Worm (Caenorhabditis elegans): ENCODE data around the gene C36A4.10.
A peak's percentile ranks its signal among the peaks of the same experiment; 100 is the strongest.

Gene C36A4.10

DNA sequence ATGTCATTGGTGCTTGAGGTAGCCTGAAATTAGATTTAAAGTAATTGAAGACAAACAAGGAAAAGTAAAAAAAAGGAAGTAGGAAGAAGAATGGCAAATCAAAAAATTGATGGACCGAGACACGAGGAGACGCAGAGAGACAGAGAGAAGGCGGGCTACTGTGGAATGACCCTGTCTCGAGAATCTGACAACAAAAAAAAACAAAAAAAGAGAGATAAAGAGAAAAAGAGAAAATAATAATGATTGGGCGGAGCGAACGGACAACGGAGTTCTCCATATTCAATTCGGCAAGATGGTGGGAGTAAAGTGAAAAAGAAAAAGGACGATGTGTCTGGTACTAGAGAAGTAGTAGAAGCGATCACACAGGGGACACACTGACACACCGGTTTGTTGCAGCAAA is 22.3 kb downstream of the C36A4.10 start, which contains the start of gene toh-1:
toh-1 (minus strand) TSS at position 23 of the 400 bp plus-strand sequence.
- TF ChIP-seq aly-1 (tag; optimal IDR thresholded peaks at IDR 0.05) (no peak), ets-7 (tag; optimal IDR thresholded peaks at IDR 0.05) (no peak), B0310.2 (tag; optimal IDR thresholded peaks at IDR 0.05) (no peak), F13C5.2 (tag; optimal IDR thresholded peaks at IDR 0.05) (no peak), pes-1 (GFP tag; IDR thresholded peaks at IDR 0.05) (no peak), ceh-13 (GFP tag; optimal IDR thresholded peaks at IDR 0.05) (no peak), flt-1 (GFP tag; IDR thresholded peaks at IDR 0.05) (no peak), hmg-4 (GFP tag; optimal IDR thresholded peaks at IDR 0.05) (no peak), ama-1 (optimal IDR thresholded peaks at IDR 0.05) (no peak), tra-4 (tag; optimal IDR thresholded peaks at IDR 0.05) (no peak), ceh-36 (tag; optimal IDR thresholded peaks at IDR 0.05) (no peak), tbx-11 (GFP tag; IDR thresholded peaks at IDR 0.05) (no peak), scrt-1 (GFP tag; IDR thresholded peaks at IDR 0.05) (no peak), tbx-37 (GFP tag; conservative IDR thresholded peaks at IDR 0.05) (no peak)

DNA sequence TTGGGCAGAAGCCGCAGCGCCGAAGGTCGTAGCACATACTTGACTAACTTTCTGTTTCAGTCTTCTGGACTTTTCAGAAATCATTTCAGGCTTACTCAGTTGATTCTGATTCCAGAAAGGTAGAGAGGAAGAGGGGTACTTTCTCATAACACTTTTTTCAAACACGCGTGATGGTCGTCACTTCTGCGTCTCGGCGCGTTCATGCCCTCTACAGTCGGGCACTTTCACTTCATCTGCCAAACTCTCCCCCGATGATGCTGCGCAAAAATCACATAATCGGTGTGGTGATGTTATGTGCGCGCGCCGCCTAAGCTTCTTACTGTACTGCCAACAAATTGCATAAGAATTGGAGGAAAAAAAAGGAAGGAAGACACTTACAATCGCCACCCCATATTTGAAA is 23.7 kb downstream of the C36A4.10 start:
- TF ChIP-seq F13C5.2 (tag; optimal IDR thresholded peaks at IDR 0.05): no peak
- no peak for TF ChIP-seq B0310.2 (tag; optimal IDR thresholded peaks at IDR 0.05)
- TF ChIP-seq ceh-36 (tag; optimal IDR thresholded peaks at IDR 0.05): no peak

DNA sequence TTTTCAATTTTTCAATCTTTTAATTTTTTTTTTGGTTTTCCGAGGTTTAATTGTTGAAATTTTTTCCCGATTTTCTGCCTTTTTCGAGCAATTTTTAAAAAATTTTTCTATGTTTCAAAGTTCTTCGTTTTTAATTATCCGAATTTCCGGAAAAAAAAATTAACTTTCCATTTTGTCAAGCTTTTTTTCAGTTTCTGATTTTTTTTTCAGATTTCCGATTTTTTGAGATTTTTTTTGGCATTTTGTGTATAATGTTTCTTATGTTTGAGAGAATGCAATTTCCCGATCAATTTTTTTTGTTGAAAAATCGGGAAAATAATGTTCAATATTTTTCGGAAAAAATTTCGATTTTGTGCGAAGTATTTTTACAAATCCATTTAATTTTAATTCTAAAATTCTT is 24.4 kb downstream of the C36A4.10 start:
- TF ChIP-seq aly-1 (tag; optimal IDR thresholded peaks at IDR 0.05) (no peak), tbx-11 (GFP tag; IDR thresholded peaks at IDR 0.05) (no peak), ceh-13 (GFP tag; optimal IDR thresholded peaks at IDR 0.05) (no peak), flt-1 (GFP tag; IDR thresholded peaks at IDR 0.05) (no peak), pes-1 (GFP tag; IDR thresholded peaks at IDR 0.05) (no peak), hmg-4 (GFP tag; optimal IDR thresholded peaks at IDR 0.05) (no peak), hnd-1 (tag; optimal IDR thresholded peaks at IDR 0.05) (no peak), ets-7 (tag; optimal IDR thresholded peaks at IDR 0.05) (no peak), tra-4 (tag; optimal IDR thresholded peaks at IDR 0.05) (no peak), hmbx-1 (tag; optimal IDR thresholded peaks at IDR 0.05) (no peak), tbx-37 (GFP tag; conservative IDR thresholded peaks at IDR 0.05) (no peak), ceh-36 (tag; optimal IDR thresholded peaks at IDR 0.05) (no peak), scrt-1 (GFP tag; IDR thresholded peaks at IDR 0.05) (no peak)

DNA sequence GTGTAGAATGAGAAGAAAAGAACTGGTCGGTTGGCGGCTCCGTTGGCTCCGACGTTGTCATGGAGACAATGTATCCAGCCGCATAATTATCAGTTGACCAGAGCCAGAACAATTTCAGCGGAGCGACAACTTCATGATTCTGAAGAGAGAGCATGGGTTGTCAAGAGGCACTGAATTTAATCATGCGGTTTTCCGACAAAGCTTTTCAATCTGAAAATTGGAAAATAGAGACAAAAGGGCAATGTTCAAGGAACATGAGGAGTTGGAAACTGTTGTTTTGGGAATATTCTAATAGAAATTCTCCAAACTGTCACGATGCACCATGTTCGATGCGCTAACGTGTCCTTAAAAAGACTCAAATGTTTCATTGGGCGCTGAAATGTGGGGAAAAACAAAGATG is 26.9 kb downstream of the C36A4.10 start, which contains the start of gene xbx-5:
xbx-5 (minus strand) TSS at position 56 of the 400 bp plus-strand sequence.
- TF ChIP-seq sea-1 (GFP tag; conservative IDR thresholded peaks at IDR 0.05) (no peak), aly-1 (tag; optimal IDR thresholded peaks at IDR 0.05) (no peak)

DNA sequence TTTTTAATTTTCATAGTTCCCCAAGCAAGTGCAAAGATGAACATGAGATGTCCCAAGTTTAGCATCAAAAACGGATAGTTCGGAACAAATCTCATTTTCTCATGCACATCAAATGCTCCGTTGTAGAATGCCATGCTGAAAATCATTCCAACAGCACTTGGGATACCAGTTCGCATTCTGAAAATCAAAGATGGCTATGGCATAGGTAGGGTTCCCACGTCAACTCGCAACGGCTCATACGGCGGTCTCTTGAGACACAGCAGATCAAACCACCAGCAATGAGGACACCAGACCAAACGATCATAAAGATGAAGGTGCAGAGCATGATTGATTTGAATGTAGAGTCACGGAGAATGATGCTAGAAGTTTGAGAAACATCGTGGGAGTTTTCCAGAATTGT is 28.2 kb downstream of the C36A4.10 start:
- no peak for TF ChIP-seq hmbx-1 (tag; optimal IDR thresholded peaks at IDR 0.05)
- no peak for TF ChIP-seq hnd-1 (tag; optimal IDR thresholded peaks at IDR 0.05)
- TF ChIP-seq scrt-1 (GFP tag; IDR thresholded peaks at IDR 0.05): no peak
- no peak for TF ChIP-seq ama-1 (optimal IDR thresholded peaks at IDR 0.05)
- no peak for TF ChIP-seq ceh-13 (GFP tag; optimal IDR thresholded peaks at IDR 0.05)
- no peak for TF ChIP-seq sea-1 (GFP tag; conservative IDR thresholded peaks at IDR 0.05)
- TF ChIP-seq pes-1 (GFP tag; IDR thresholded peaks at IDR 0.05): no peak
- TF ChIP-seq tbx-37 (GFP tag; conservative IDR thresholded peaks at IDR 0.05): no peak
- TF ChIP-seq ceh-36 (tag; optimal IDR thresholded peaks at IDR 0.05): no peak
- TF ChIP-seq tra-4 (tag; optimal IDR thresholded peaks at IDR 0.05): no peak
- TF ChIP-seq ets-7 (tag; optimal IDR thresholded peaks at IDR 0.05): no peak
- TF ChIP-seq F13C5.2 (tag; optimal IDR thresholded peaks at IDR 0.05): no peak
- TF ChIP-seq B0310.2 (tag; optimal IDR thresholded peaks at IDR 0.05): no peak
- no peak for TF ChIP-seq hmg-4 (GFP tag; optimal IDR thresholded peaks at IDR 0.05)

DNA sequence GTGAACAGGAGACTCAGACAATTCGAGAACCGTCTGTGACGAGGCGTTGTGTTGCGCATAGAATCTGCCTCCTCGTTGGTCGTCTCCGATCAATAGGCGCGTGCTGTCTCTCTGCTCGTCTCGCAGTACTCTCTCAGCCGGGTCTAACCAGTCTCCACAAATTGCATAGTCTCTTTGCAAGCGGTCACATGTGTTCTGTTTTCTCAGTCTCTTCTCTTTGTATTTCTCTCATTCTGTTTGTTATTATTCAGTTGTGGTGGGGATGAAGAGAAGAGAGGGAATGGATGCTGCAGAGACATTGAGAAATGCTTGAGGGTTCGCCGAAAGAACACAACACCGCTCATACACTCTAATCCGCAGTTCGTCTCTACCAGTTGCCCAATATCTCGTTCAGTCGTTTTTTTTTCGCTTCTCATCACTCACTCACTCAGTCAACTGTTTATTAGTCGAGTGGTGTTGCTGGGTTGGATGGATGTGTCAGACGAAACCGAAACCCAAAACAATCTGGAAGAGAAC is 29.8 kb downstream of the C36A4.10 start:
- TF ChIP-seq hmbx-1 (tag; optimal IDR thresholded peaks at IDR 0.05) (no peak), ama-1 (optimal IDR thresholded peaks at IDR 0.05) (no peak), hnd-1 (tag; optimal IDR thresholded peaks at IDR 0.05) (no peak), ets-7 (tag; optimal IDR thresholded peaks at IDR 0.05) (no peak), F13C5.2 (tag; optimal IDR thresholded peaks at IDR 0.05) (peak; percentile 66), tbx-11 (GFP tag; IDR thresholded peaks at IDR 0.05) (no peak), flt-1 (GFP tag; IDR thresholded peaks at IDR 0.05) (no peak), aly-1 (tag; optimal IDR thresholded peaks at IDR 0.05) (no peak), ceh-36 (tag; optimal IDR thresholded peaks at IDR 0.05) (peak; percentile 55), ceh-13 (GFP tag; optimal IDR thresholded peaks at IDR 0.05) (no peak), pes-1 (GFP tag; IDR thresholded peaks at IDR 0.05) (peak; percentile 43), hmg-4 (GFP tag; optimal IDR thresholded peaks at IDR 0.05) (peak; percentile 84)

DNA sequence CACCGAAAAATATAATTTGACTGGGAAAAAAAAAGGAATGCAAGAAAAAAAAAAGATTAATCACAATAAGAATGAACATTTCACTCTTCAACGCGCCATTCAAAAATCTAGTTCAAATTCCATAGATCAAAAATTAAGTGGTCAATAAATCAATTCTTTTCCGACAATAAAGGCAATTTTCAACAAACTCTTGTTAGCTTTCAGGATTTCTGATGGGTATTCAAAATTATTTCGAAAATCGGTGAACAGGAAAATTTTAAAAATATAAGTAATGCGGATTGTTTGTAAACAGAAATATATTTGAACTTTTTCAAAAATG is 30.4 kb downstream of the C36A4.10 start:
- TF ChIP-seq scrt-1 (GFP tag; IDR thresholded peaks at IDR 0.05) (no peak), aly-1 (tag; optimal IDR thresholded peaks at IDR 0.05) (no peak), ama-1 (optimal IDR thresholded peaks at IDR 0.05) (no peak), ets-7 (tag; optimal IDR thresholded peaks at IDR 0.05) (no peak), flt-1 (GFP tag; IDR thresholded peaks at IDR 0.05) (no peak), hmbx-1 (tag; optimal IDR thresholded peaks at IDR 0.05) (no peak), ceh-13 (GFP tag; optimal IDR thresholded peaks at IDR 0.05) (no peak), hmg-4 (GFP tag; optimal IDR thresholded peaks at IDR 0.05) (no peak), tbx-37 (GFP tag; conservative IDR thresholded peaks at IDR 0.05) (no peak), tbx-11 (GFP tag; IDR thresholded peaks at IDR 0.05) (no peak), sea-1 (GFP tag; conservative IDR thresholded peaks at IDR 0.05) (no peak)

DNA sequence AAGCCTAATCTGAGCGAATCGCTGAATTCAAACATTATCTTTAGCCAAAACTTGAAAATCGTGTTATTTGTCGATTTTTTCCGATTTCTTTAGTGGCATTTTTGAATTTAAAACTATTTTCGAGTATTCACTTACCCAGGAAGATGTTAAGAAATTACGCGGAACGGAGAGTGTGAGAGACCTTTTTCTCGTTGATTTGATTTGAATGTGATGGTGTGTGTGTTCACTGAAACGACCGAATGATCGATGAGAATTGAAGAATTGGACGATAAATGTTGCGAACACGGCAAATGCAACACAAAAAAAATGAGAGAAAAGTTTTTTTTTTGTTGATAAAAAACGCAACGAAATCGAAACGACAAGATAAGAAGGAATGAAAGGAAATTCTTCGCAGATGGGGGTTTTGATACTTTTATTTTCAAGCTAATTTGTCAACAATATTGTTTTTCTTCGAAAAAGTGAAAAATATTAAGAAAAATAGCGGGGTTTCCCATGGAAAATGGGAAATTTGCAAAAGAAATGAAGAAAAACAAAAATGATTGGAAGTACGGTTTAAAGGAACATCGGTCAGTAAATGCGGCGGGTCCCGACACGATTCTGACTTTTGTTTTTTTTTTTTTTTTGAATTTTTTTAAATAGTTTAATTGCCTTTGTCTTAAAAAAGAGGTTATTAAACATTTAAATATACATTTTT is 30.9 kb downstream of the C36A4.10 start, which contains the start of gene mtm-3:
mtm-3 (minus strand) TSS at position 228 of the 694 bp plus-strand sequence.
- TF ChIP-seq B0310.2 (tag; optimal IDR thresholded peaks at IDR 0.05): no peak
- TF ChIP-seq ceh-13 (GFP tag; optimal IDR thresholded peaks at IDR 0.05): no peak
- no peak for TF ChIP-seq tbx-37 (GFP tag; conservative IDR thresholded peaks at IDR 0.05)
- no peak for TF ChIP-seq sea-1 (GFP tag; conservative IDR thresholded peaks at IDR 0.05)
- no peak for TF ChIP-seq flt-1 (GFP tag; IDR thresholded peaks at IDR 0.05)
- TF ChIP-seq ama-1 (optimal IDR thresholded peaks at IDR 0.05): no peak
- TF ChIP-seq ceh-36 (tag; optimal IDR thresholded peaks at IDR 0.05): no peak
- TF ChIP-seq ets-7 (tag; optimal IDR thresholded peaks at IDR 0.05): no peak
- no peak for TF ChIP-seq tra-4 (tag; optimal IDR thresholded peaks at IDR 0.05)
- no peak for TF ChIP-seq hmbx-1 (tag; optimal IDR thresholded peaks at IDR 0.05)
